Worm (Caenorhabditis elegans) whole organism, L4 larva: ENCODE data around the gene ZC250.5.

Experiments
- T20F7.1 ChIP-seq: fragments of 200-800 bp; sonication (Bioruptor generic); optimal IDR thresholded peaks from 2 replicates; lab custom pipeline; 2018; ENCODE audit warnings: mild to moderate bottlenecking, missing genetic modification characterization, missing compliant biosample characterization
- T26A8.4 ChIP-seq: fragments of 200-800 bp; sonication (Bioruptor generic); IDR thresholded peaks from 2 replicates; pipeline ENCODE4 v1.3.6; 2022; ENCODE audit warnings: missing genetic modification characterization, missing compliant biosample characterization
- ama-1 ChIP-seq: fragments of 150-350 bp; optimal IDR thresholded peaks from 2 replicates; lab custom pipeline; 2014; ENCODE audit warnings: inconsistent platforms, mixed read lengths
- daf-12 ChIP-seq: fragments of 150-350 bp; optimal IDR thresholded peaks from 2 replicates; lab custom pipeline; 2014; ENCODE audit warnings: missing biosample characterization, missing genetic modification reagents, missing genetic modification characterization
- daf-16 ChIP-seq, 3 experiments: sonication (generic microtip); optimal IDR thresholded peaks; 2 replicates each; lab custom pipeline; 2016 to 2017; ENCODE audit warnings: missing genetic modification characterization in 3 of 3, missing genetic modification reagents in 3 of 3, mild to moderate bottlenecking in 2 of 3, missing compliant biosample characterization in 2 of 3, missing biosample characterization in 1 of 3, moderate library complexity in 1 of 3
- fos-1 ChIP-seq: fragments of 150-350 bp; optimal IDR thresholded peaks from 2 replicates; lab custom pipeline; 2014; ENCODE audit warnings: missing biosample characterization, missing genetic modification characterization
- hif-1 ChIP-seq, 2 experiments: sonication (generic microtip); optimal IDR thresholded peaks; 2 replicates each; lab custom pipeline; 2016 to 2017; ENCODE audit warnings: missing compliant biosample characterization in 2 of 2, missing genetic modification characterization in 2 of 2, missing genetic modification reagents in 2 of 2, missing genotype in 2 of 2, mild to moderate bottlenecking in 1 of 2
- jun-1 ChIP-seq: fragments of 150-350 bp; optimal IDR thresholded peaks from 2 replicates; lab custom pipeline; 2014; ENCODE audit warnings: missing biosample characterization, missing genetic modification reagents, missing genetic modification characterization
- lin-13 ChIP-seq: fragments of 150-350 bp; optimal IDR thresholded peaks from 2 replicates; lab custom pipeline; 2014; ENCODE audit warnings: missing biosample characterization, missing genetic modification reagents, missing genetic modification characterization
- lsy-2 ChIP-seq, 2 experiments: fragments of 150-350 bp in 1 of 2; sonication (generic microtip) in 1 of 2; optimal IDR thresholded peaks; 2 replicates each; lab custom pipeline; 2014 to 2017; ENCODE audit warnings: missing biosample characterization in 2 of 2, missing genetic modification characterization in 2 of 2
- mep-1 ChIP-seq: fragments of 150-350 bp; sonication (generic microtip); optimal IDR thresholded peaks from 3 replicates; lab custom pipeline; 2014; ENCODE audit warnings: missing biosample characterization, missing genetic modification characterization
- mxl-3 ChIP-seq: fragments of 200-800 bp; sonication (Bioruptor generic); optimal IDR thresholded peaks from 2 replicates; lab custom pipeline; 2018; ENCODE audit warnings: mild to moderate bottlenecking, missing genetic modification characterization, missing compliant biosample characterization
- snpc-4 ChIP-seq: fragments of 150-350 bp; optimal IDR thresholded peaks from 2 replicates; lab custom pipeline; 2014; ENCODE audit warnings: missing biosample characterization, missing genetic modification characterization
- unc-39 ChIP-seq: sonication (generic microtip); optimal IDR thresholded peaks from 2 replicates; lab custom pipeline; 2017; ENCODE audit warnings: missing biosample characterization, missing genetic modification characterization

DNA sequence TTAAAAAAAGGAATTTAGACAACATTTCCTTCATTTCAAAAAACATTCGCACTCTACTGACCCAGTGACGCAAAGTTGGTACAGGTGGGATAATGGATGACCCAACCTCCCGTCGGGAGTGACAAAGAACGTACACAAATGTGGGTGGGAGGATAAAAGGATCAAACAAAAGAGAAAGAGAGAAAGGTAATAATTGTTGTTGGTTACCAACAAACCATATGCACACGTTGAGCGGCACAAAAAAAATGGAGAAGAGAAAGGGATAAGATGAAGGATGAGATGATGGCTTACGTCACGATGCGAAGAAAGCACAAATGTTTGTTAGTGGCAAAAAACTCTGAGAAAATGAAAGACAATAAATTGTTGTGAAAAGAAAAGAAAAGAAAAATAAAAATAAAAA is 46.1 kb downstream of the ZC250.5 start:
- TF ChIP-seq lin-13 (no peak), ama-1 (no peak), jun-1 (tag; lab: Kevin White, UChicago) (no peak), mxl-3 (no peak), hif-1 (tag; optimal IDR thresholded peaks at IDR 0.05; lab: Kevin White, UChicago) (no peak), daf-16 (GFP tag; optimal IDR thresholded peaks at IDR 0.05; lab: Kevin White, UChicago) (peak in 1 of 2 experiments; percentile 67), daf-16 (tag; optimal IDR thresholded peaks at IDR 0.05; lab: Kevin White, UChicago) (no peak), lsy-2 (tag; optimal IDR thresholded peaks at IDR 0.05; lab: Kevin White, UChicago) (no peak), T20F7.1 (GFP tag; lab: Kevin White, UChicago) (no peak), daf-12 (no peak), snpc-4 (tag; lab: Kevin White, UChicago) (no peak), fos-1 (tag; lab: Kevin White, UChicago) (no peak), T26A8.4 (no peak), mep-1 (tag; lab: Kevin White, UChicago) (no peak), unc-39 (no peak)
